Fruit fly (Drosophila melanogaster) S2 (cell line): ENCODE results near the gene Dtd.

ENCODE experiments used
- CG8478 ChIP-seq: fragments of >200 bp; optimal IDR thresholded peaks from 2 replicates; lab custom pipeline; 2018
- CTCF ChIP-seq, 2 experiments: fragments of >200 bp; optimal IDR thresholded peaks; 2 replicates each; lab custom pipeline; 2018

dm6 chr3R:11437528-11437927, 7.7 kb downstream of the Dtd start, which contains the start of gene CG17230:
- peak in 1 of 2 experiments; percentile 31 for TF ChIP-seq CTCF (optimal IDR thresholded peaks at IDR 0.05; lab: Kevin White, UChicago)
- TF ChIP-seq CG8478 (lab: Kevin White, UChicago), result no peak
